Worm (Caenorhabditis elegans) whole organism, L3 larva: ENCODE measurements around the gene F58F6.5.

Experiments used
- skn-1 ChIP-seq: fragments of 150-350 bp; optimal IDR thresholded peaks from 2 replicates; lab custom pipeline; 2014; ENCODE audit warnings: missing biosample characterization, missing genetic modification characterization
- snpc-4 ChIP-seq: fragments of 150-350 bp; optimal IDR thresholded peaks from 2 replicates; lab custom pipeline; 2014; ENCODE audit warnings: missing biosample characterization, missing genetic modification characterization
- unc-62 ChIP-seq: fragments of 150-350 bp; sonication (generic microtip); optimal IDR thresholded peaks from 4 replicates; lab custom pipeline; 2014; ENCODE audit warnings: missing biosample characterization, missing genetic modification reagents, missing genetic modification characterization

DNA sequence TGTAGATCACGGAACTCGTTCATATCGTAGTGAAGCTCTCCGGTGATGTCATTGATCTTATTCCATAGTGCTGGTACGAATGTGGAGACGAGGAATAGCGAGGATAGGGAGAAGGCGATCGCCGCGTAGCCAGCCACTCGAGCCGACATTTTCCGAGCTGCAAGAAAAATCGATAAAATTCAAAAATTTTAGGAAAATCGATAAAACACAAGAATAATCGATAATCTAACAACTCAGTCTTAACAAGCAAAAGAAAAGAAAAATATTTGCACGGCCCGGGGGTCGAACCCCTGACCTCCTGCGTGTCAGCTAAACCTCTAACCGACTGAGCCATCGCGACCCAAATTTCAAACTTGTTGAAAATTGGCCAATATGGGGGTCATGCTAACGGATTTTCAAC, 11.7 kb downstream of the F58F6.5 start, which contains the start of gene col-104:
- TF ChIP-seq snpc-4 (tag; lab: Kevin White, UChicago): no peak
- no peak for TF ChIP-seq skn-1 (tag; lab: Kevin White, UChicago)
- TF ChIP-seq unc-62 (GFP tag; lab: Kevin White, UChicago): no peak
